Fruit fly (Drosophila melanogaster) whole organism, larva: ENCODE data around the gene CycC.

ENCODE experiments used
- noc ChIP-seq: fragments of 200-800 bp; sonication (Bioruptor generic); optimal IDR thresholded peaks from 3 replicates; lab custom pipeline; 2019; ENCODE audit warnings: missing biosample characterization, mild to moderate bottlenecking, missing genetic modification characterization, moderate library complexity

Gene CycC

DNA sequence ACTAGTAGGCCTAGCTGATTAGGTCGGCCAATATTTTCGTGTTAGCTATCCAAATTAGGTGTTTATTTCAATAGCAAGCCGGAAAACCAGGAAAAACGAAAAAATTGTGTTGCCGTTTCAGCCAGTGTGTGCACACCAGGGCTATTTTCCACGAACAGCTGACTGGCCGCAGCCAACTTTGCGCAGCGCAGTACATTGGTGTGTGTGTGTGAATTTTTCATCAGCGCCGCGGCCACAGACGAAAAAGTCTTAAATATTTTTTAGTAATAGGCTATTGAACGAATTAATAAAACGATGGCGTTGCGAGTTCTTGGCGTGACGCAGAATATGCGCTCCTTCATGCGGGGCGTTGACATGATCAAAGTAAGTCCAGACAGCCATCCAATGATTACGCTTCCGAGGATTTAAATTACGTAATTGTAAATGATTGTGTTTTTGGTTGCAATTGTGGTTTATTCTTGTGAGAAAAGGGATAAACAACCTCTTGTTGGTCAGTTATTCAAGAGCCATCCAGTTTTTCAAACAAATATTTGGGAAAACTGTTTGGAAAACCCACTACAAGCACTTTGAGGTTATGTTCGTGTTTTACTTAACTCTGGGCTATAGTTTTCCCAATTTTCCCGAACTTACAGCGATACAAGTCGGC is at the start of gene CycC, which contains the start of gene UQCR-C1:
CycC (minus strand) TSS at position 142 of the 646 bp plus-strand sequence.
UQCR-C1 (plus strand) TSS at position 168 of the 646 bp plus-strand sequence.
- no peak for TF ChIP-seq noc (tag; lab: Kevin White, UChicago)

DNA sequence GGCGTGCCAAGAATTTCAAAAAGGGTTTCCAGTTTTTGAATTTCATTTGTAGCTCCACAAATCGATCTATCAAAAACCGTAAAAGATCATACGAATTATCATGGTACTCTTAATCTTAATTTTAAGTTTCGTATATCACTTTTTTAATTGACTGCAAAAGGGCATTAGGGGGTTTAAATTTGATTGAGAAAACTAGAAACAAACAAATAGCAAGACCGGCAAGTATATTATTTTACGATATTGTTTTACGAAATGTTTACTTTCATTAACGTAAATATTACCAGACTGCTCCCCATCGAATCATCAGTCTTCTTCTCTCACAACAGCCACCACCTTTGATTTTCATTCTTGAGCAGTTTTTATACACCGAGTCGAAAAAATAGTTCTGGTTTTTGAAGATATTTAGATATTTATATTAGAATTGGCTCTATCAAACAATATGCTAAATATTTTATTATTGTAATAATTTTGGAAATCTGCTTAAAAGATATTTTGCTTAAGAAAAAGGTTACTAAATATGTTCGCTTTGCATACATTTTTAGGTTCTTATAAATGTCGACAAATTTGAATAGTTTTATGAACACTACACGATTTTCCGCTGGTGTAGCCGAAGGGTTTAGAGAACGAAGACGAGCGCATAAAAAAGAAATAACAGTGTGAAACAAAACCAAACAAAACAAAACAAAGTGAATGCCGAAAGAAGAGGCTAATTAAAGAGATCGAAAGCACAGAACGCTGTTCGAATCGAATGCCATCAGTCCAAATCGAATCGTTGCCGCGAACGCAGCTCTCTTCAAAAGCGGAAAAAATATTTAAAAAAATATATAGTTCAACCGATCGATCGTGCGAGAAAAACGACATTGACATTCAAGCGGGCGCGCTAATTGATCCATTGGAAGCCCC is 28.2 kb upstream of the CycC start, which contains the start of gene Sdr:
Sdr (plus strand) TSS at position 702 of the 903 bp plus-strand sequence.
- TF ChIP-seq noc (tag; lab: Kevin White, UChicago), result peak; percentile 31

DNA sequence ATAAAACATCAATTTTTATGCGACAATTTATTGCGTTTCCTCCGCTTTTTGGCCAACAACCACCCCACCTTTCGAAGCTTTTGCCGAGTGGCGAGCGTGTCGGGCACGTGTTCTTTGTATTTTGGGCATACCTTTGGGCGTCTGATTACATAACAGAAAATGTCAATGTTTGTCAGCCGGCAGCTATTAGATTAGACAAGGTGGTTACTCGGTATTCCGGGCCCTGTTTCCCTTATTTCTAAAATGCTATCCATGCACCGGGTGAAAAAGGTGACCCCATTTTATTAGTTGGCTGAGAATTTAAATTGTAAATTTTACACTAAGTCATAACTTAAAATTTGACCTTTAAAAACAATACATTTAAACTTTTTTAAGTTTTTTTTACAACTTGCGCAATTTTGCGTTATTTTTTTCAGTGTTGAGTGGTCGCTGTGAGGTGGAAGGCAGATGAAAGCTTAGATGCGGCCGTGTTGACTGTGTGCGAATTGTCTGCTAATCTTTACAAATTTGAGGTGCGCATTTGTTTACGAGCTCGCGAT is 22.5 kb upstream of the CycC start:
- no peak for TF ChIP-seq noc (tag; lab: Kevin White, UChicago)

DNA sequence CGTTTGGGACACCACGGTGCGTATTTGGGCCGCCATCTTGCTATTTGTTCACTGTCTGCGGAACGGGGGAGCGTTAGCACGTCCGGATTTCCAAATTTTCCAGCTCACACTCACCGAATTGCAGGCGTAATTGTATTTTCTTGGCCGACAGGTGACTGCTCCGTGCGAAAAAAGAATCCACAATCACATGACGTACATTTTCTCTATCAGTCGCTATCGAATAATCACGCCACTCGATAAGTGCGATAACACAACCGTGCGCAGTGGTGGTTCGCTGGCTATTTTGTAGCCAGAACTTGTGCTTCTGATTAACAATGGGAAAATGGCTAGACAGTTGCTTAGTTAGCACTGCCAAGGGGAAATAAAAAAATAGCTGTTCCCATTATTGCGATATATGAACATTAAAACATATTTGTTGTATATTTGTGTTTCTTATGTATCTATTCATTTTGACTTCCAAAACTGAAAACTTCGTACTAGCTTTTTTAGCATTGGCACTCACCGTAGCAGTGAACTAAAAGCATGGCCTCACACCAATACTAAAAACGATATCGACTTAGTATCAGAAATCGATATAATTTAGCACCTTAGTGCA is 13.9 kb upstream of the CycC start, which contains the start of gene VhaPPA1-1:
VhaPPA1-1 (minus strand) TSS at position 225 of the 595 bp plus-strand sequence.
- peak; percentile 11 for TF ChIP-seq noc (tag; lab: Kevin White, UChicago)

DNA sequence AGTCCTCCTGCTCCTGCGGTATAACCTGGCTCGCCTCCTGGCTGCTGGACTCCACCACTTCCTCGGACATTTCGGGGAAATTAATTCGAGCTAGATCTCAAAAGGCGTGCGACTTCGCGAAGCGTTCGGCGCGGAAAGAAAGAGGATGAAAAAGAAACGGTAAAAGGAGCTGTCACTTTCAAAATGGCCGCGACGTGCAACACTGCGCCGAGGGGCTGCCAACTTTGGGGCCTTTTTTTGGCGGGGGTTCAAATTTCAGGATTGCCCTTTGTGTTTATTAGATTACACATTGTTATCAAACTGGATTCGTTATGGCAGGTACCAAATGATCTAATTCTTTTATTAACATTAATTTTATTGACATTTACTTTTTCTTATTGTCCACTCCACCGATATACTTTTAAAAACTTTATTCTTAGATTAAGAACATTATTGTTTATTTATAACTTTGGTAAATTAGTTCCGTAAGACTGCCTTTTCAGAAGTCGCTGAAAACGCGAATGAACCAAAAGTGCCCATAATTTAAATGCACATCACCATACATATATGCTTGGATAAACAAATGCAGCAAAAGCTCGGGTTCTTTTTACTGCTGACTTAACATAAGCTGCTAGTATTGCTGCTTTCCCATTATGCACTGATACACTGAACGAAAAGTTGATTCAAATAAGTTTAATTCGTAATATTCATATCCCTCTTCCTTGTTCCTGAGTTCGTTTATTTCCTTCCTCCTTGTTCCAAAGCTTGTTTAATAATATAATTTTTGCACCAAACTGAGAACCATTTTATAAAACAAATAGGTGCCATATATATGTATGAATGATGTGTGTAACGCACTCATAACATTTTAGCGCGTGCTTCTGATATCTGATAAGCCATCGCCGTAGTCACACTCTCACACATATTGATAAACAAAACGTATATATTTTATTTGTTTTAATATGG is 11.7 kb upstream of the CycC start, which contains the start of gene RpS5b:
RpS5b (minus strand) TSS at position 156 of the 945 bp plus-strand sequence.
- TF ChIP-seq noc (tag; lab: Kevin White, UChicago), result no peak

DNA sequence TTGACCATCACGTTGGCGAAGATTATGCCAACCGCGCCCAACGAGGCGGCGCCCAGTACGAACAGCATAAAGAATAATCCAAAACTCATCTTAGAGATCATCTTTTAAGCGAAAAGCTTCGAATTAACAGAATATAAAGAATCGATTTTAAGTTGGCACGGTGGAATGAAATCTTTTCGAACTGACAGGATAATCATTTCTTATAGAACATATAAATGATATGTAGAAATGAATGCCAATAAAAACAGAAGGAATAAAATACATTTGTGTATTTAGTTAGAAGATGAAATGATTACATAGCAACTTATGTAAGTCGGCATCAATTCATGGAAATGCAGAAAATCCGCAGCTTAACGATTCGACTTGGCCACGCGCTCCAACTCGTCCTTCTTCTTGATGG is 10.2 kb upstream of the CycC start, which contains the start of gene VhaPPA1-2:
VhaPPA1-2 (minus strand) TSS at position 101 of the 400 bp plus-strand sequence.
- no peak for TF ChIP-seq noc (tag; lab: Kevin White, UChicago)

DNA sequence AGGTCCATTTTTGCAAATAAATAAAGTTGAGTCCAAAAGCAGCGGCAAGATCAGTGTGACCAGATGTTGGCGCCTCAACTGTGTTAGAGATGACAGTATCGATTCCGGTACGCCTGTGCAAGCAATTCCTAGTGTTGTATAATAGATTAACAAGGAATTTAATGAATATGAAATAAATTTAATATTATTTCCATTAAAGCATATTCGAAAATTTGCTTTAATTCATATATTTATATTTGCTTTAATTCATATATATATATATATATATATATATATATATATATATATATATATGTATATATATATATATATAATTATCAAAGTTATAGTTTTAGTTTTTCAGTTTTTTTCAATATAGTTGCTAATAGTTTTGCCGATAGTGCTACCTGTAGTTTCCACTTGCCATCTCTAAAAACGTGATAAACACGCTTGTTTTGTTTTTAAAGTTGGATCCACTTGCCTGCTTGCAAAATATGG is 8.3 kb upstream of the CycC start, which contains the start of the genes Nup93-2 and CG3817:
Nup93-2 (minus strand) TSS at position 93 of the 477 bp plus-strand sequence.
CG3817 (plus strand) TSS at position 460 of the 477 bp plus-strand sequence.
- TF ChIP-seq noc (tag; lab: Kevin White, UChicago), result no peak

DNA sequence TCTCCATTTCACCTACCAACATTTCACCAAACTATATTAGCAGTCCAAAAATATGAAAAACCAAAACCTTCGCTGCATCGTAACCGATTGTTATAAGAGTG is 4.6 kb upstream of the CycC start, which contains the start of gene CG14860:
CG14860 (plus strand) TSS at position 2 of the 101 bp plus-strand sequence.
- no peak for TF ChIP-seq noc (tag; lab: Kevin White, UChicago)

DNA sequence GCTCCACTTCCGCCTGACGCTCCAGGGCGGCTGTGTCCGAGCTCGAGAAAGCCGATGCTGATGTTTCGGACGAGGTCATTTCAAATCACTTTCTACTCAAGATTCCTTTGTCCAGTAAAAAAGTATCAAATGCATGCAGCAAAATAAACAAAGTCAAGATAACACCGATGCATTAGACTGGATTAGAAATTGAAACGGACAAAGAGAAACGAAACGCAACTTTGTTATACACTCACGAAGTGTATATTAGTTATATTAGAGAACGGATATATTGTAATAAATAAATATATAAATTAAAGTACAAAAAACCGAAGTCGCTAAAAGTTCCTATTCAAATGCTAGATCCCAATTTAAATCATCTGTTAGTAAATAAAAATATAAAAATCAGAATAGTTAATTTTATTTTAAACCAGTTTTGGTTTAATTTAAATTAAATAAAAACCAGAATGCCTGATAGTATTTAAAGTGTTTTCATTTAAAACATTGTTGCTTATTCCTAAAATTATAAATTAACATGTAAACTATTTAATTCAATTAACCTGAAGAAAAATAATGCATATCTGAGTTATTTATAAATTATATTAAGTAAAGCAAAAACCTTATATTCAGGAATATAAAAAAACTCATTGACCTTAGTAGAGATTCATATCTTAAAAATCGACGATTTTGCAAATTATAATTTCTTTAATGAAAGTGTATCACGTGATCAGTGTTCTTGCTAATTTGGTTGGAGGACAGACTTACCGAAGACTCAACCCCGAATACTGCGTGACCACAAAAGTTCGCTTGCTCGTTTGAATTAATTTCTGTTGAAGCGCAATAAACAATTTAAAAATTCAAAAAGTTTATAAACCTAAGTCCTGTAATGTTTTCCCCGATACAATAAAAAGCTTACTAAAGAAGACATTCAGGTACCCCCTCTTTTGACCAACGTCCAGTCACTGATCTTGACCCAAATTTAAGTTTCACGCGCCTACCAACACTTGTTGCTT is 4.1 kb upstream of the CycC start, which contains the start of gene Dph2:
Dph2 (minus strand) TSS at position 164 of the 992 bp plus-strand sequence.
- TF ChIP-seq noc (tag; lab: Kevin White, UChicago), result peak; percentile 28

DNA sequence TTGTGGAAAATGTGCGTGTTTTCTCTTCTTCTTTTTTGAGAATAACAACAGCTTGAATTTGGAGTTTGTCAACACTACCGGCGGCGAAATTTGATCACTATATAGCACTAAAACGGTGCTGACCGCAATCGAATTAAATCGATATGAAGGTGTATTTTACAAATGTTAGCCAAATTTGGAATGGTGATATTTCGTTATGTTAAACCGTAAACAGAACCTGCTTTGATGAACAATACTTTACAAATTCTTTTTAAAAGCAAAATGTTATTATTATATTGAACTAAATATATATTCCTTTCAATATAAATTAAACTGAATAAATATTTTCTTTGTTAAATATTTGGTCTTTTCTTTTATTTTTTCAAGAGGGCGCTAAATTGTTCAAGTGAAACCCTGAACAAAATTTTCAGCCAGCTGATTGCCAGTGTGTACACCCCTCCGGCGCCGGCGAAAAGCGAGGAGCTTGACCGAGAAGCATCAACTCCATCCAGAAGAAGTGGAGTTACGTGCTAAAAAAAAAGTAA is 3.9 kb downstream of the CycC start, which contains the start of the genes Rrp6, CG33331 and CG33332:
Rrp6 (minus strand) TSS at position 236 of the 524 bp plus-strand sequence.
CG33331 (plus strand) TSS at position 446 of the 524 bp plus-strand sequence.
CG33332 (plus strand) TSS at position 446 of the 524 bp plus-strand sequence.
- peak; percentile 74 for TF ChIP-seq noc (tag; lab: Kevin White, UChicago)

DNA sequence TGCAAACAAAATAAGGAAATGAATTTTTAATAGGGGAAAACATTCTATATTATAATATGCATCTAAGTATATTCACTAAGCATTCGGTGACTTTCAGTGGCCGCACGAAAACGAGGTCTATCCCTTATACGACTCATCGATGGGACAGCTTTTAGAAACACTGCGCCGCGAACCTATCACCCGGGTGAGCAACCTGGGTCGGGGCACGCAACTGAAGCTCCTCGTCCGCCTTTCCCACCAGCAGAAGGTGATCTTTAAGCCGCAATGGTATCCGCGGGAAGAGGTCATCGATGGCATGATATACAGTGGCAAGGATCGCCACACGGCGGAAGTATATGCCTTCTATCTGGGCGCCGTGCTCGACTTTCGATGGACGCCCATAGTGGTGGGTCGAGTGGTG is 9.1 kb downstream of the CycC start:
- no peak for TF ChIP-seq noc (tag; lab: Kevin White, UChicago)

DNA sequence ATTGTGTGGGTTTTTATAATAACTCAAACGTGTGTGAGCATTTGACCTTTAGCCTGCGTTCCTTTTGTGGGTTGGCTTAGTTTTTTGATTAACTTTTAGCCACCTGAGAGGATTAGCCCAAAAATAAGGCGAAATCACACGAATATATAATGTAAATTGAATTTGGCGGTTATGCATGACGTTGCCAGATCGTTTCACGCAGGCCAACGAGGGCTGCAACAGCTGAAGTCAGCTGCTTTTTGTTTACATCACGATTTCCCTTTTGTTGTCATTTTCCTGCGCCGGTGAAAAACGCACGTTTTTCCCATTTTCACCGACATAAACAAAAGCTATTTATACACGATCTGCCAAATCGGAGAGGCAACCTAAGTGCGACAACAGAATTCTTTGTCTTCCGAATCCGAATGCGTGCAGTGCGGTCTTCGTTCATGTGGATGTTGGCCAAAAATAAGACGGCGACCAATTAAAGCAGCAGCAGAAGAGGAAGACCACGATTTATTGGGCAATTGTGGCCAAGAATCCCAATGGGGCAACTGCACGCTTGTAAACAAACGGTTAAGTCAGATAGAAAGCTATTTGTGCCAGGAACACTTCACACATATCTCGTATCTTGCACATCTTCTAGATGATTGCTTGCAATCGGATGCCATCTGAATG is 10.7 kb downstream of the CycC start, which contains the start of gene CG3631:
CG3631 (plus strand) TSS at position 251 of the 657 bp plus-strand sequence.
- no peak for TF ChIP-seq noc (tag; lab: Kevin White, UChicago)
